Worm (Caenorhabditis elegans): Measurements from ENCODE around the gene nhr-186.

nhr-186 gene

DNA sequence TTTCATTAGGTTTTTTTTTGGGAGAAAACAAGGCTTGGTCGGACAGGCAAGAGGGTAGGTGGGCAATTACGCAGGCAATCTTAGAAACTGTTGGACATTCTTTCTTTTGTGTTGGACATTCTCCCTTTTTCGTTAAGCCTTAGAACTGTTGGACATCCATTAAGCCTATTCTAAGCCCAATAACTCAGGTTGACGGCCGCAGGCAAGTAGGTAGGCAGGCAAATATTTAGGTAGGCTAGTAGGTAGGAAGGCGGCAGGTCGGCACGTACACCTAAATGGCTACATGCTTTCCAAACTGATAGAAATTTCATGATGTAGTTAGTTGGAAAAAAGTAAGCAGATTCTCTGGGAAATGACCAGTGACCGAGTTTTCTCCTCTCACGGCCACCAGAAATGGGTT, 22.6 kb downstream of the nhr-186 start:
- TF ChIP-seq lsy-2 (tag; optimal IDR thresholded peaks at IDR 0.05): no peak
- TF ChIP-seq ceh-90 (tag; optimal IDR thresholded peaks at IDR 0.05): no peak
- TF ChIP-seq unc-86 (tag; optimal IDR thresholded peaks at IDR 0.05): no peak

DNA sequence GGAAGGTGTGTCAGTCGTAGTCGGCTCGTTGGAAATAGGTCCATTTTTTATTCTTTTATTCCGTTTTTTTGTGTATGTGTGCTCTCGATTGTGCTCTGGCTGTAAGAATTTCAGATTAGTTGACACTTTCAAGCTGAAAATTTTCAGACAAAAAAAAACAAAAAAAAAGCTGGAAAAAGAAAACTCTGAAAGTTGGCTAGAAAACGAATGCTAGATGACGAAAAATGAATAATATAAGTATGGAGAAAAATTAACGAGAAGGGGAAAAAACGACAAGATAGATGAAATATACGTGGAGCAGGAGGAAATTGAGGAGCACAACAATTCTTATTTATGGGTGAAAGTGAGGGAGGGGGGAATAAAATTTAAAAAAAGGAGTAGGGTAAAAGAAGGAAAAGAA, 23.1 kb downstream of the nhr-186 start, which contains the start of gene H10D18.5:
Gene H10D18.5, minus strand, starts transcription at position 101 of the 400 bp plus-strand sequence.
- TF ChIP-seq nhr-85 (tag): peak; percentile 17
- TF ChIP-seq ztf-11 (tag; optimal IDR thresholded peaks at IDR 0.05): no peak

DNA sequence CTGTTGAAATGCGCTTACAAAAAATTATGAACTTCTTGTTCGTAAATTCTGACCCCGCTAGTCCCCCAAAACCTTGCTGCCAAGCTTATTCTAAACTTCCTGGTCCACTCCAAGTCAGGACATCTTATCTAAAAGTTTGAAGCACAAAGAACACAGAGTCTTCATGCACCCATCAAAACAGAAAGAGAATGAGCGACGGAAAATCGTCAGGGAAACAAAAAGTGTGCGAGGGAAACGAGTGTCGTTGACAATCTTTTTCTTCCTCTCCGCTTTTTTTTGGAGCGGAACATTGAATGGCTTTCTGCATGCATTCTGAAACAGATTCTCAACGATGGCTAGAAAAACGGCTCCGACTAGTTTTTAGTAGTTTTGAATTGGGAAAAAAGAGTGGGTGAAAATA, 29.6 kb downstream of the nhr-186 start:
- TF ChIP-seq unc-130 (tag; optimal IDR thresholded peaks at IDR 0.05) (no peak), lin-13 (GFP tag; optimal IDR thresholded peaks at IDR 0.05) (no peak), isw-1 (GFP tag; IDR thresholded peaks at IDR 0.05) (no peak), mdl-1 (tag; optimal IDR thresholded peaks at IDR 0.05) (no peak), lin-14 (GFP tag; optimal IDR thresholded peaks at IDR 0.05) (no peak), mep-1 (tag; optimal IDR thresholded peaks at IDR 0.05) (no peak), ztf-11 (tag; optimal IDR thresholded peaks at IDR 0.05) (no peak), elt-2 (tag; optimal IDR thresholded peaks at IDR 0.05) (no peak), Y116A8C.19 (tag; optimal IDR thresholded peaks at IDR 0.05; ENCODE audit: borderline replicate concordance) (no peak), ces-1 (GFP tag; optimal IDR thresholded peaks at IDR 0.05) (no peak), sptf-1 (tag; optimal IDR thresholded peaks at IDR 0.05) (no peak), egl-13 (tag; optimal IDR thresholded peaks at IDR 0.05) (no peak), irx-1 (tag; optimal IDR thresholded peaks at IDR 0.05) (no peak), pax-3 (tag; optimal IDR thresholded peaks at IDR 0.05) (no peak)

DNA sequence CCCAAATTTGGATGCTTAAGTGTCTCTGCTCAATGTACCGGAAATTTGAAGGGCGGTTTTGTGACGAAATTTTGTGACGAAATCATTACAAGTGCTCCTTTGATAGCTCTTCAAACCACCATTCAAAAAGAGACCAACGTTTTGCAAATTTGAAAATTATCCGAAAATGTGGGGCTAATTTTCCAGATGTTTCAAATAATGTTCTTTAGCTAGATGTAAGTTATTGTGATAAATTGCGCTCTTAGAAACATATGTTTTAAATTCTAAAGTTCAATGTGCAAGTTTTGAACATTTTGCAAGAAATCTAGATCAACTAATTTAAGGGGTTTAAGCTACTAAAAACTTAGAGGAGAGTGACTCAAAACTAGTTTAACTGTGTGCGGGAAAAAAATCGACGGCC, 33.9 kb downstream of the nhr-186 start:
- TF ChIP-seq rnt-1 (tag; optimal IDR thresholded peaks at IDR 0.05): no peak
- peak; percentile 88 for TF ChIP-seq fkh-4 (tag; optimal IDR thresholded peaks at IDR 0.05; ENCODE audit: borderline replicate concordance)
- TF ChIP-seq nhr-85 (tag): peak; percentile 15
- TF ChIP-seq dsc-1 (tag; optimal IDR thresholded peaks at IDR 0.05): peak; percentile 91
- TF ChIP-seq zip-4 (GFP tag; optimal IDR thresholded peaks at IDR 0.05): no peak
- no peak for TF ChIP-seq vab-15 (tag; optimal IDR thresholded peaks at IDR 0.05)

DNA sequence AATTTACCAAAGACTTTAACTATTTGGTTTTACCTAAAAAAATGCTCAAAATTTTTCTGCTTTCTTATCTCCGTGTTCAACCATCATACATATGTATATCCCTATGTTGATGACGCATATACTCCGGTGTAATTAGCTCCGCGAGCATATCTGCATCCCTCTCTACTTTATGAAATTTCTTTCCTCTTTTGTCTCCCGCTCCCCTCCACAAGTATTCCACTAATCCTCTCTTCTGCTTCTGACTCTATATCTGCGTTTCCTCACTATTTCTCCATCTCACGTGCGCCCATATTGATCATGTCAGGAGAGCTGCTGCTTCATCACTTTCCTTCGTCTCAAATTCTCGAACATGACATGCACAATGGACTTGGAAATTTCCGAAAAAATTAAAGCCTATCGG, 39.8 kb downstream of the nhr-186 start, which contains the start of gene H10D18.1:
Gene H10D18.1, plus strand, starts transcription at position 277 of the 400 bp plus-strand sequence.
- TF ChIP-seq swsn-7 (tag; optimal IDR thresholded peaks at IDR 0.05): peak; percentile 7
- peak; percentile 43 for TF ChIP-seq pax-3 (tag; optimal IDR thresholded peaks at IDR 0.05)
- peak; percentile 77 for TF ChIP-seq dsc-1 (tag; optimal IDR thresholded peaks at IDR 0.05)
- no peak for TF ChIP-seq C34B4.2 (tag; optimal IDR thresholded peaks at IDR 0.05)
- TF ChIP-seq fkh-8 (tag; optimal IDR thresholded peaks at IDR 0.05): peak; percentile 83
- TF ChIP-seq fos-1 (tag; optimal IDR thresholded peaks at IDR 0.05): peak; percentile 5
- TF ChIP-seq nhr-47 (tag; optimal IDR thresholded peaks at IDR 0.05): peak; percentile 48
- TF ChIP-seq egl-13 (tag; optimal IDR thresholded peaks at IDR 0.05): peak; percentile 43
- peak; percentile 7 for TF ChIP-seq snu-23 (GFP tag; optimal IDR thresholded peaks at IDR 0.05)
- TF ChIP-seq fkh-10 (GFP tag; optimal IDR thresholded peaks at IDR 0.05): no peak
- TF ChIP-seq unc-86 (tag; optimal IDR thresholded peaks at IDR 0.05): peak; percentile 20
- no peak for TF ChIP-seq nhr-12 (tag; optimal IDR thresholded peaks at IDR 0.05)
- TF ChIP-seq nhr-71 (tag; optimal IDR thresholded peaks at IDR 0.05): peak; percentile 51
- peak; percentile 6 for TF ChIP-seq mep-1 (tag; optimal IDR thresholded peaks at IDR 0.05)
- TF ChIP-seq lin-14 (GFP tag; optimal IDR thresholded peaks at IDR 0.05): peak; percentile 67

DNA sequence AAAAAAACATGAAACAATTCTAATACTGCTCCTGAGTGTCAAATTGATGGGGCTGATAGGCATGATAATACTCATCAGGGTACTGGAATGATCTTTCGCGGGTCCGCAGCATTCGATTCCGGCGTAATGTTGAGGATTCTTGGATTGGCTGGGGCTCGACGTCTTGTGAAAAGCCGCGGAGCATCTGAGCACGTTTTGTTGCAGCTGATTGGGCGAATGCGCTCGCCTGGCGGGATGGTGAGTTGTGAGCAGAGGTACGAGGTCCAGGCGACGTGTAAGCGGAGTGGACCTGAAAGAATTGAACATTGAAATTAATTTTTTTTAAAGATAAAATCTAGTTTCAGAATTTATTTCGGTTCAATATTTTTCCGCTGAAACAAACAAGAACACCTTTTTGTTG, 40.7 kb downstream of the nhr-186 start:
- TF ChIP-seq sptf-1 (tag; optimal IDR thresholded peaks at IDR 0.05) (no peak), efl-1 (optimal IDR thresholded peaks at IDR 0.05) (no peak), efl-1 (GFP tag; optimal IDR thresholded peaks at IDR 0.05 in 1 of 2) (peak in 1 of 2 experiments; percentile 37)

Data from whole organism, L1 larva.